Worm (Caenorhabditis elegans) whole organism, young adult: ENCODE results near the gene C18D11.9.

Source experiments
- D2030.7 ChIP-seq: fragments of 200-800 bp; sonication (Bioruptor generic); IDR thresholded peaks from 2 replicates; pipeline ENCODE4 v1.3.6; 2022; ENCODE audit warnings: missing genetic modification reagents, missing genetic modification characterization, missing compliant biosample characterization
- F10E7.11 ChIP-seq: sonication (generic microtip); optimal IDR thresholded peaks from 2 replicates; lab custom pipeline; 2017; ENCODE audit warnings: mild to moderate bottlenecking, missing genetic modification characterization, moderate library complexity, missing compliant biosample characterization
- F37B4.10 ChIP-seq: fragments of 200-800 bp; sonication (Bioruptor generic); IDR thresholded peaks from 2 replicates; pipeline ENCODE4 v1.3.6; 2022; ENCODE audit warnings: missing genetic modification characterization, missing compliant biosample characterization
- F52B5.7 ChIP-seq: sonication (generic microtip); optimal IDR thresholded peaks from 2 replicates; lab custom pipeline; 2016; ENCODE audit warnings: mild to moderate bottlenecking, missing genetic modification characterization, missing compliant biosample characterization
- K12H6.12 ChIP-seq: fragments of 200-800 bp; sonication (Bioruptor generic); optimal IDR thresholded peaks from 2 replicates; lab custom pipeline; 2018; ENCODE audit warnings: mild to moderate bottlenecking, missing genetic modification characterization, missing compliant biosample characterization
- T07F8.4 ChIP-seq: sonication (generic microtip); optimal IDR thresholded peaks from 2 replicates; lab custom pipeline; 2016; ENCODE audit warnings: mild to moderate bottlenecking, missing genetic modification characterization, moderate library complexity, missing compliant biosample characterization
- Y53G8AR.9 ChIP-seq: fragments of 200-800 bp; sonication (Bioruptor generic); conservative IDR thresholded peaks from 2 replicates; pipeline ENCODE4 v1.3.6; 2022; ENCODE audit warnings: missing genetic modification reagents, missing genetic modification characterization, missing compliant biosample characterization
- Y95B8A.8 ChIP-seq: fragments of 200-800 bp; sonication (Bioruptor generic); IDR thresholded peaks from 2 replicates; pipeline ENCODE4 v1.3.6; 2022; ENCODE audit warnings: missing genetic modification reagents, missing genetic modification characterization, missing compliant biosample characterization
- akir-1 ChIP-seq: fragments of 200-800 bp; sonication (Bioruptor generic); optimal IDR thresholded peaks from 2 replicates; lab custom pipeline; 2018; ENCODE audit warnings: mild to moderate bottlenecking, missing genetic modification characterization, moderate library complexity, missing compliant biosample characterization
- atf-7 ChIP-seq: sonication (generic microtip); optimal IDR thresholded peaks from 2 replicates; lab custom pipeline; 2017; ENCODE audit warnings: mild to moderate bottlenecking, missing genetic modification characterization, missing compliant biosample characterization
- athp-1 ChIP-seq: sonication (generic microtip); optimal IDR thresholded peaks from 2 replicates; lab custom pipeline; 2017; ENCODE audit warnings: mild to moderate bottlenecking, missing genetic modification characterization, missing compliant biosample characterization
- attf-3 ChIP-seq: fragments of 200-800 bp; sonication (Bioruptor generic); conservative IDR thresholded peaks from 2 replicates; pipeline ENCODE4 v1.3.6; 2022; ENCODE audit warnings: missing genetic modification reagents, missing genetic modification characterization, missing compliant biosample characterization
- attf-5 ChIP-seq: fragments of 200-800 bp; sonication (Bioruptor generic); optimal IDR thresholded peaks from 2 replicates; lab custom pipeline; 2018; ENCODE audit warnings: mild to moderate bottlenecking, missing genetic modification characterization, missing compliant biosample characterization
- cebp-1 ChIP-seq, 2 experiments: fragments of 200-800 bp in 1 of 2; sonication (Bioruptor generic) in 1 of 2; sonication (generic microtip) in 1 of 2; IDR thresholded peaks in 1 of 2; optimal IDR thresholded peaks in 1 of 2; 2 replicates each; pipeline versions ENCODE4 v1.3.6 to Lab custom; 2017 to 2022; ENCODE audit warnings: missing compliant biosample characterization in 2 of 2, missing genetic modification characterization in 2 of 2, mild to moderate bottlenecking in 1 of 2, missing genetic modification reagents in 1 of 2, moderate library complexity in 1 of 2
- ceh-100 ChIP-seq: fragments of 200-800 bp; sonication (Bioruptor generic); IDR thresholded peaks from 2 replicates; pipeline ENCODE4 v1.3.6; 2022; ENCODE audit warnings: missing genetic modification reagents, missing genetic modification characterization, missing compliant biosample characterization
- ceh-79 ChIP-seq: sonication (generic microtip); optimal IDR thresholded peaks from 2 replicates; lab custom pipeline; 2017; ENCODE audit warnings: mild to moderate bottlenecking, missing genetic modification characterization, missing compliant biosample characterization
- ceh-91 ChIP-seq: fragments of 200-800 bp; sonication (Bioruptor generic); IDR thresholded peaks from 2 replicates; pipeline ENCODE4 v1.3.6; 2022; ENCODE audit warnings: missing genetic modification reagents, missing genetic modification characterization, missing compliant biosample characterization
- dox-1 ChIP-seq: fragments of 200-800 bp; sonication (Bioruptor generic); IDR thresholded peaks from 2 replicates; pipeline ENCODE4 v1.3.6; 2022; ENCODE audit warnings: missing genetic modification reagents, missing genetic modification characterization, missing compliant biosample characterization
- egrh-3 ChIP-seq: fragments of 200-800 bp; sonication (Bioruptor generic); IDR thresholded peaks from 2 replicates; pipeline ENCODE4 v1.3.6; 2022; ENCODE audit warnings: missing genetic modification reagents, missing genetic modification characterization, missing compliant biosample characterization
- him-1 ChIP-seq: sonication (generic microtip); optimal IDR thresholded peaks from 2 replicates; lab custom pipeline; 2016; ENCODE audit warnings: missing genotype, missing genetic modification reagents, missing genetic modification characterization, missing compliant biosample characterization
- hmg-1.2 ChIP-seq: fragments of 200-800 bp; sonication (Bioruptor generic); IDR thresholded peaks from 2 replicates; pipeline ENCODE4 v1.3.6; 2022; ENCODE audit warnings: missing genetic modification reagents, missing genetic modification characterization, missing compliant biosample characterization
- hmg-20 ChIP-seq: fragments of 200-800 bp; sonication (Bioruptor generic); IDR thresholded peaks from 2 replicates; pipeline ENCODE4 v1.3.6; 2022; ENCODE audit warnings: missing genetic modification reagents, missing genetic modification characterization, missing compliant biosample characterization
- lin-40 ChIP-seq: sonication (generic microtip); optimal IDR thresholded peaks from 2 replicates; lab custom pipeline; 2016; ENCODE audit warnings: missing genetic modification characterization, mild to moderate bottlenecking, missing compliant biosample characterization, missing genotype, missing genetic modification reagents
- lin-54 ChIP-seq: fragments of 200-800 bp; sonication (Bioruptor generic); optimal IDR thresholded peaks from 2 replicates; lab custom pipeline; 2018; ENCODE audit warnings: mild to moderate bottlenecking, missing genetic modification characterization, missing compliant biosample characterization
- lsl-1 ChIP-seq: fragments of 200-800 bp; sonication (Bioruptor generic); optimal IDR thresholded peaks from 2 replicates; lab custom pipeline; 2018; ENCODE audit warnings: mild to moderate bottlenecking, missing genetic modification characterization, moderate library complexity, missing compliant biosample characterization
- madf-10 ChIP-seq: sonication (generic microtip); optimal IDR thresholded peaks from 2 replicates; lab custom pipeline; 2016; ENCODE audit warnings: mild to moderate bottlenecking, missing genetic modification characterization, missing compliant biosample characterization
- nfyb-1 ChIP-seq: fragments of 200-800 bp; sonication (Bioruptor generic); IDR thresholded peaks from 2 replicates; pipeline ENCODE4 v1.3.6; 2022; ENCODE audit warnings: missing genetic modification reagents, missing genetic modification characterization, missing compliant biosample characterization
- nhr-80 ChIP-seq: sonication (generic microtip); optimal IDR thresholded peaks from 2 replicates; lab custom pipeline; 2016; ENCODE audit warnings: missing genetic modification characterization, missing compliant biosample characterization
- pha-4 ChIP-seq: fragments of 150-350 bp; sonication (generic microtip); optimal IDR thresholded peaks from 2 replicates; lab custom pipeline; 2014; ENCODE audit warnings: missing biosample characterization, missing genetic modification reagents, missing genetic modification characterization
- somi-1 ChIP-seq: fragments of 200-800 bp; sonication (Bioruptor generic); optimal IDR thresholded peaks from 2 replicates; lab custom pipeline; 2018; ENCODE audit warnings: mild to moderate bottlenecking, missing genetic modification characterization, missing compliant biosample characterization
- sptf-2 ChIP-seq: fragments of 200-800 bp; sonication (Bioruptor generic); optimal IDR thresholded peaks from 2 replicates; lab custom pipeline; 2018; ENCODE audit warnings: mild to moderate bottlenecking, missing genetic modification characterization, missing compliant biosample characterization
- tbp1 ChIP-seq: fragments of 200-800 bp; sonication (Bioruptor generic); optimal IDR thresholded peaks from 2 replicates; lab custom pipeline; 2018; ENCODE audit warnings: mild to moderate bottlenecking, missing genetic modification characterization, missing compliant biosample characterization
- unc-62 ChIP-seq: fragments of 150-350 bp; optimal IDR thresholded peaks from 2 replicates; lab custom pipeline; 2014; ENCODE audit warnings: missing biosample characterization, missing genetic modification reagents, missing genetic modification characterization
- zfh-2 ChIP-seq: fragments of 200-800 bp; sonication (Bioruptor generic); conservative IDR thresholded peaks from 2 replicates; pipeline ENCODE4 v1.3.6; 2022; ENCODE audit warnings: missing genetic modification reagents, missing genetic modification characterization, missing compliant biosample characterization
- zim-3 ChIP-seq: sonication (generic microtip); optimal IDR thresholded peaks from 2 replicates; lab custom pipeline; 2017; ENCODE audit warnings: mild to moderate bottlenecking, missing genetic modification characterization, moderate library complexity, missing compliant biosample characterization
- ztf-25 ChIP-seq: fragments of 200-800 bp; sonication (Bioruptor generic); IDR thresholded peaks from 2 replicates; pipeline ENCODE4 v1.3.6; 2022; ENCODE audit warnings: missing genetic modification reagents, missing genetic modification characterization, missing compliant biosample characterization

C18D11.9 gene

ce11 chrIII:11833449-11833848 lies 24.5 kb downstream of the C18D11.9 start:
- peak; percentile 30; the same call in 1 of the 2 replicates for TF ChIP-seq egrh-3 (GFP tag; lab: Robert Waterston, UW)
- 0 out of 2 replicates have a peak, but pooled peaks have one; percentile 46 for TF ChIP-seq F37B4.10 (GFP tag; lab: Robert Waterston, UW)
- peak; percentile 8 for TF ChIP-seq zim-3 (tag; lab: Kevin White, UChicago)
- no peak for TF ChIP-seq cebp-1 (GFP tag; IDR thresholded peaks at IDR 0.05; lab: Robert Waterston, UW)
- no peak for TF ChIP-seq cebp-1 (tag; optimal IDR thresholded peaks at IDR 0.05; lab: Kevin White, UChicago)
- peak; percentile 84 for TF ChIP-seq zfh-2 (GFP tag; lab: Robert Waterston, UW)
- TF ChIP-seq F52B5.7 (tag; lab: Kevin White, UChicago) = no peak
- 0 out of 2 replicates have a peak, but pooled peaks have one; percentile 23 for TF ChIP-seq ceh-91 (GFP tag; lab: Robert Waterston, UW)

- TF ChIP-seq ceh-79 (tag; lab: Kevin White, UChicago) = no peak
- TF ChIP-seq ceh-100 (GFP tag; lab: Robert Waterston, UW) = peak; percentile 54
- TF ChIP-seq T07F8.4 (tag; lab: Kevin White, UChicago) = no peak
- TF ChIP-seq sptf-2 = no peak
- peak; percentile 38; the same call in 1 of the 2 replicates for TF ChIP-seq nfyb-1 (GFP tag; lab: Robert Waterston, UW)
- TF ChIP-seq madf-10 (tag; lab: Kevin White, UChicago) = no peak
- TF ChIP-seq tbp1 (GFP tag; lab: Kevin White, UChicago) = peak; percentile 6
- no peak for TF ChIP-seq attf-3
- peak; percentile 63 for TF ChIP-seq atf-7 (tag; lab: Kevin White, UChicago)
- TF ChIP-seq somi-1 (GFP tag; lab: Kevin White, UChicago) = no peak
- TF ChIP-seq lsl-1 (GFP tag; lab: Kevin White, UChicago) = no peak
- TF ChIP-seq K12H6.12 (tag; lab: Kevin White, UChicago) = peak; percentile 37
- no peak for TF ChIP-seq lin-54
- TF ChIP-seq him-1 (tag; lab: Kevin White, UChicago) = no peak
- no peak for TF ChIP-seq D2030.7 (GFP tag; lab: Robert Waterston, UW)
- TF ChIP-seq F10E7.11 (tag; lab: Kevin White, UChicago) = no peak
- 0 out of 2 replicates have a peak, but pooled peaks have one; percentile 23 for TF ChIP-seq hmg-20
- TF ChIP-seq cebp-1 (GFP tag; IDR thresholded peaks at IDR 0.05; lab: Robert Waterston, UW) = 0 out of 2 replicates have a peak, but pooled peaks have one; percentile 31
- TF ChIP-seq cebp-1 (tag; optimal IDR thresholded peaks at IDR 0.05; lab: Kevin White, UChicago) = peak; percentile 81
- no peak for TF ChIP-seq akir-1
- TF ChIP-seq Y95B8A.8 (GFP tag; lab: Robert Waterston, UW) = 0 out of 2 replicates have a peak, but pooled peaks have one; percentile 35
- TF ChIP-seq Y53G8AR.9 = no peak
- TF ChIP-seq, all 124 proteins: peak for 8
Measured at ce11 chrIII:11834168-11834567, 25.2 kb downstream of the C18D11.9 start.

DNA sequence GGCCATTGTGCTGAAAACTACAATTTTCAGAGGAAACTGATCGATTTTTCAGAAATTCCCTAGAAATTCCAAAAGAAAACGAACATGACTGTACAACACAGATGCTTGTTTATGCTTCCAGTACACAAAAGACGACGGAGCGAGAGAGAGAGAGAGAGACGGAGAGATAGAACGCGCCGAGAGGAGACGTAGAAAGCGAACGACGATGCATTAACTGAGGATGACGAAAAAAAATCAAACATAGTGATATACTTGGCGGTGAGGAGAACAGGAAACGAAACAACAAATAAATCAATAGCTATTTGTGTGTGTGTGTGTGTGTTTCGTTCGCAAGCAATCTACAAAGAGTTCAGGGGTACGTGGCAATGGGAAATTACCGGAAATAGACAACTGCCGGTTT lies 25.9 kb downstream of the C18D11.9 start:
- TF ChIP-seq unc-62 (GFP tag; lab: Kevin White, UChicago) (no peak), ztf-25 (GFP tag; lab: Robert Waterston, UW) (no peak), athp-1 (no peak), cebp-1 (GFP tag; IDR thresholded peaks at IDR 0.05; lab: Robert Waterston, UW) (no peak), cebp-1 (tag; optimal IDR thresholded peaks at IDR 0.05; lab: Kevin White, UChicago) (peak; percentile 15), nfyb-1 (GFP tag; lab: Robert Waterston, UW) (0 out of 2 replicates have a peak, but pooled peaks have one; percentile 17), dox-1 (GFP tag; lab: Robert Waterston, UW) (0 out of 2 replicates have a peak, but pooled peaks have one; percentile 25), lin-40 (peak; percentile 7), pha-4 (tag; lab: Kevin White, UChicago) (peak; percentile 73), hmg-1.2 (peak; percentile 76; the same call in 1 of the 2 replicates), nhr-80 (tag; lab: Kevin White, UChicago) (peak; percentile 30), ceh-100 (GFP tag; lab: Robert Waterston, UW) (peak; percentile 16; the same call in 1 of the 2 replicates), attf-5 (GFP tag; lab: Kevin White, UChicago) (peak; percentile 55)
